Fruit fly (Drosophila melanogaster) whole organism, prepupa: ENCODE data around the gene fit.

Experiments
- CG10631 ChIP-seq: fragments of 200-800 bp; sonication (Bioruptor generic); optimal IDR thresholded peaks from 2 replicates; lab custom pipeline; 2016; ENCODE audit warnings: missing biosample characterization, missing genetic modification characterization
- CG10669 ChIP-seq: fragments of 200-800 bp; sonication (Bioruptor generic); optimal IDR thresholded peaks from 3 replicates; lab custom pipeline; 2018; ENCODE audit warnings: missing biosample characterization, mild to moderate bottlenecking, missing genetic modification characterization, moderate library complexity
- CG11294 ChIP-seq: fragments of 200-800 bp; sonication (Bioruptor generic); IDR thresholded peaks from 2 replicates; pipeline ENCODE4 v1.3.6; 2022; ENCODE audit warnings: missing biosample characterization, missing genetic modification characterization
- CG15336 ChIP-seq: fragments of 200-800 bp; sonication (Bioruptor generic); IDR thresholded peaks from 2 replicates; pipeline ENCODE4 v1.3.6; 2022; ENCODE audit warnings: missing biosample characterization, missing genetic modification characterization
- CG1621 ChIP-seq: fragments of 200-800 bp; sonication (Bioruptor generic); optimal IDR thresholded peaks from 3 replicates; lab custom pipeline; 2018; ENCODE audit warnings: missing biosample characterization, mild to moderate bottlenecking, missing genetic modification characterization
- CG16779 ChIP-seq: fragments of 200-800 bp; sonication (Bioruptor generic); optimal IDR thresholded peaks from 3 replicates; lab custom pipeline; 2017; ENCODE audit warnings: missing biosample characterization, mild to moderate bottlenecking, missing genetic modification characterization
- CG3032 ChIP-seq: fragments of 200-800 bp; optimal IDR thresholded peaks from 2 replicates; lab custom pipeline; 2019; ENCODE audit warnings: missing biosample characterization, mild to moderate bottlenecking, missing genetic modification characterization, moderate library complexity
- CG31627 ChIP-seq: fragments of 200-800 bp; sonication (Bioruptor generic); optimal IDR thresholded peaks from 3 replicates; lab custom pipeline; 2016; ENCODE audit warnings: missing biosample characterization, missing genetic modification characterization
- CG32006 ChIP-seq: fragments of 200-800 bp; sonication (Bioruptor generic); optimal IDR thresholded peaks from 3 replicates; lab custom pipeline; 2017; ENCODE audit warnings: missing biosample characterization, mild to moderate bottlenecking, missing genetic modification characterization
- CG34406 ChIP-seq: fragments of 200-800 bp; sonication (Bioruptor generic); optimal IDR thresholded peaks from 3 replicates; lab custom pipeline; 2016; ENCODE audit warnings: missing biosample characterization, missing genetic modification characterization
- CG3919 ChIP-seq: fragments of 200-800 bp; sonication (Bioruptor generic); optimal IDR thresholded peaks from 3 replicates; lab custom pipeline; 2016; ENCODE audit warnings: missing biosample characterization, missing genetic modification characterization
- CG4318 ChIP-seq: fragments of 200-800 bp; sonication (Bioruptor generic); optimal IDR thresholded peaks from 3 replicates; lab custom pipeline; 2017; ENCODE audit warnings: missing biosample characterization, mild to moderate bottlenecking, missing genetic modification characterization
- CG6163 ChIP-seq: fragments of 200-800 bp; sonication (Bioruptor generic); IDR thresholded peaks from 3 replicates; pipeline ENCODE4 v1.3.6; 2022; ENCODE audit warnings: missing biosample characterization, missing genetic modification characterization
- CG6276 ChIP-seq: fragments of 200-800 bp; sonication (Bioruptor generic); optimal IDR thresholded peaks from 2 replicates; lab custom pipeline; 2017; ENCODE audit warnings: missing biosample characterization, mild to moderate bottlenecking, missing genetic modification characterization
- CG6792 ChIP-seq: fragments of 200-800 bp; sonication (Bioruptor generic); optimal IDR thresholded peaks from 3 replicates; lab custom pipeline; 2016; ENCODE audit warnings: missing biosample characterization, missing genetic modification characterization
- CG6808 ChIP-seq: fragments of 200-800 bp; sonication (Bioruptor generic); optimal IDR thresholded peaks from 3 replicates; lab custom pipeline; 2017; ENCODE audit warnings: missing biosample characterization, missing genetic modification characterization, mild to moderate bottlenecking, moderate library complexity, missing genetic modification reagents
- CG6854 ChIP-seq: fragments of 200-800 bp; sonication (Bioruptor generic); optimal IDR thresholded peaks from 2 replicates; lab custom pipeline; 2017; ENCODE audit warnings: missing biosample characterization, mild to moderate bottlenecking, missing genetic modification characterization
- CG7368 ChIP-seq: fragments of 200-800 bp; sonication (Bioruptor generic); optimal IDR thresholded peaks from 3 replicates; lab custom pipeline; 2016; ENCODE audit warnings: missing biosample characterization, missing genetic modification characterization
- CG8119 ChIP-seq: fragments of 200-800 bp; sonication (Bioruptor generic); IDR thresholded peaks from 3 replicates; pipeline ENCODE4 v1.3.6; 2022; ENCODE audit warnings: missing biosample characterization, missing genetic modification characterization
- CG8319 ChIP-seq: fragments of 200-800 bp; sonication (Bioruptor generic); optimal IDR thresholded peaks from 3 replicates; lab custom pipeline; 2016; ENCODE audit warnings: missing biosample characterization, missing genetic modification characterization
- CG8632 ChIP-seq: fragments of 200-800 bp; sonication (Bioruptor generic); optimal IDR thresholded peaks from 3 replicates; lab custom pipeline; 2016; ENCODE audit warnings: missing biosample characterization, missing genetic modification characterization
- CG9139 ChIP-seq: fragments of 200-800 bp; sonication (Bioruptor generic); optimal IDR thresholded peaks from 3 replicates; lab custom pipeline; 2017; ENCODE audit warnings: missing biosample characterization, mild to moderate bottlenecking, missing genetic modification characterization
- Eip75B ChIP-seq: fragments of 200-800 bp; sonication (Bioruptor generic); optimal IDR thresholded peaks from 3 replicates; lab custom pipeline; 2016; ENCODE audit warnings: missing biosample characterization, missing genetic modification characterization
- Eip78C ChIP-seq: fragments of 200-800 bp; sonication (Bioruptor generic); peaks from one replicate; lab custom pipeline; 2016; ENCODE audit warnings: missing biosample characterization, missing genetic modification characterization
- Eip93F ChIP-seq: fragments of 200-800 bp; sonication (Bioruptor generic); optimal IDR thresholded peaks from 2 replicates; lab custom pipeline; 2016; ENCODE audit warnings: missing biosample characterization, mild to moderate bottlenecking, missing genetic modification characterization
- Ets21C ChIP-seq: fragments of 200-800 bp; sonication (Bioruptor generic); optimal IDR thresholded peaks from 3 replicates; lab custom pipeline; 2016; ENCODE audit warnings: missing biosample characterization, missing genetic modification characterization
- Ets96B ChIP-seq: fragments of 200-800 bp; optimal IDR thresholded peaks from 2 replicates; lab custom pipeline; 2019; ENCODE audit warnings: missing biosample characterization, mild to moderate bottlenecking, missing genetic modification characterization, moderate library complexity
- Gug ChIP-seq: fragments of 200-800 bp; sonication (Bioruptor generic); IDR thresholded peaks from 2 replicates; pipeline ENCODE4 v1.3.6; 2022; ENCODE audit warnings: missing biosample characterization, missing genetic modification characterization
- Hr4 ChIP-seq: fragments of 200-800 bp; sonication (Bioruptor generic); optimal IDR thresholded peaks from 3 replicates; lab custom pipeline; 2016; ENCODE audit warnings: missing biosample characterization, missing genetic modification characterization
- Lpt ChIP-seq: fragments of 200-800 bp; sonication (Bioruptor generic); optimal IDR thresholded peaks from 3 replicates; lab custom pipeline; 2016; ENCODE audit warnings: missing biosample characterization, missing genetic modification characterization
- Met ChIP-seq: fragments of 200-800 bp; sonication (Bioruptor generic); optimal IDR thresholded peaks from 3 replicates; lab custom pipeline; 2016; ENCODE audit warnings: missing biosample characterization, missing genetic modification characterization
- OdsH ChIP-seq: fragments of 200-800 bp; sonication (Bioruptor generic); optimal IDR thresholded peaks from 3 replicates; lab custom pipeline; 2016; ENCODE audit warnings: missing biosample characterization, missing genetic modification characterization
- Sox102F ChIP-seq: fragments of 200-800 bp; sonication (Bioruptor generic); optimal IDR thresholded peaks from 2 replicates; lab custom pipeline; 2016; ENCODE audit warnings: missing biosample characterization, mild to moderate bottlenecking, missing genetic modification characterization
- Sox14 ChIP-seq: fragments of 200-800 bp; sonication (Bioruptor generic); optimal IDR thresholded peaks from 3 replicates; lab custom pipeline; 2016; ENCODE audit warnings: missing biosample characterization, missing genetic modification characterization
- Sox15 ChIP-seq: fragments of 200-800 bp; sonication (Bioruptor generic); optimal IDR thresholded peaks from 3 replicates; lab custom pipeline; 2016; ENCODE audit warnings: missing biosample characterization, missing genetic modification characterization
- acj6 ChIP-seq: fragments of 200-800 bp; sonication (Bioruptor generic); optimal IDR thresholded peaks from 3 replicates; lab custom pipeline; 2016; ENCODE audit warnings: missing biosample characterization, missing genetic modification characterization
- cyc ChIP-seq: fragments of 200-800 bp; sonication (Bioruptor generic); optimal IDR thresholded peaks from 3 replicates; lab custom pipeline; 2016; ENCODE audit warnings: missing biosample characterization, missing genetic modification characterization
- dac ChIP-seq: fragments of 200-800 bp; sonication (Bioruptor generic); optimal IDR thresholded peaks from 2 replicates; lab custom pipeline; 2017; ENCODE audit warnings: missing biosample characterization, mild to moderate bottlenecking, missing genetic modification characterization
- dsx ChIP-seq: fragments of 200-800 bp; optimal IDR thresholded peaks from 3 replicates; lab custom pipeline; 2019; ENCODE audit warnings: missing biosample characterization, mild to moderate bottlenecking, missing genetic modification characterization, moderate library complexity; ENCODE audit not compliant: poor library complexity, severe bottlenecking
- eg ChIP-seq: fragments of 200-800 bp; sonication (Bioruptor generic); IDR thresholded peaks from 3 replicates; pipeline ENCODE4 v1.3.6; 2022; ENCODE audit warnings: missing biosample characterization, missing genetic modification characterization
- esn ChIP-seq: fragments of 200-800 bp; sonication (Bioruptor generic); optimal IDR thresholded peaks from 2 replicates; lab custom pipeline; 2016; ENCODE audit warnings: missing biosample characterization, mild to moderate bottlenecking, missing genetic modification characterization, moderate library complexity
- fd85E ChIP-seq: fragments of 200-800 bp; sonication (Bioruptor generic); optimal IDR thresholded peaks from 3 replicates; lab custom pipeline; 2016; ENCODE audit warnings: missing biosample characterization, missing genetic modification characterization
- lz ChIP-seq: fragments of 200-800 bp; sonication (Bioruptor generic); optimal IDR thresholded peaks from 3 replicates; lab custom pipeline; 2016; ENCODE audit warnings: missing biosample characterization, missing genetic modification characterization
- net ChIP-seq: fragments of 200-800 bp; sonication (Bioruptor generic); optimal IDR thresholded peaks from 3 replicates; lab custom pipeline; 2016; ENCODE audit warnings: missing biosample characterization, missing genetic modification characterization
- pdm3 ChIP-seq: fragments of 200-800 bp; sonication (Bioruptor generic); optimal IDR thresholded peaks from 3 replicates; lab custom pipeline; 2016; ENCODE audit warnings: missing biosample characterization, missing genetic modification characterization
- salr ChIP-seq, 2 experiments: fragments of 200-800 bp; sonication (Bioruptor generic); optimal IDR thresholded peaks; 3 replicates each; lab custom pipeline; 2016 to 2018; ENCODE audit warnings: missing biosample characterization in 2 of 2, missing genetic modification characterization in 2 of 2, mild to moderate bottlenecking in 1 of 2
- spab ChIP-seq: fragments of 200-800 bp; sonication (Bioruptor generic); optimal IDR thresholded peaks from 2 replicates; lab custom pipeline; 2017; ENCODE audit warnings: missing biosample characterization, mild to moderate bottlenecking, missing genetic modification characterization, missing genetic modification reagents
- ss ChIP-seq, 2 experiments: fragments of 200-800 bp; sonication (Bioruptor generic); optimal IDR thresholded peaks; 2 replicates in 1 of 2; 3 replicates in 1 of 2; lab custom pipeline; 2017 to 2018; ENCODE audit warnings: mild to moderate bottlenecking in 2 of 2, missing biosample characterization in 2 of 2, missing genetic modification characterization in 2 of 2, moderate library complexity in 1 of 2
- svp ChIP-seq: fragments of 200-800 bp; sonication (Bioruptor generic); peaks from one replicate; lab custom pipeline; 2016; ENCODE audit warnings: missing biosample characterization, missing genetic modification characterization
- topi ChIP-seq: fragments of 200-800 bp; sonication (Bioruptor generic); optimal IDR thresholded peaks from 3 replicates; lab custom pipeline; 2016; ENCODE audit warnings: missing biosample characterization, missing genetic modification characterization
- vri ChIP-seq: fragments of 200-800 bp; sonication (Bioruptor generic); optimal IDR thresholded peaks from 3 replicates; lab custom pipeline; 2016; ENCODE audit warnings: missing biosample characterization, mild to moderate bottlenecking, missing genetic modification characterization

fit gene

DNA sequence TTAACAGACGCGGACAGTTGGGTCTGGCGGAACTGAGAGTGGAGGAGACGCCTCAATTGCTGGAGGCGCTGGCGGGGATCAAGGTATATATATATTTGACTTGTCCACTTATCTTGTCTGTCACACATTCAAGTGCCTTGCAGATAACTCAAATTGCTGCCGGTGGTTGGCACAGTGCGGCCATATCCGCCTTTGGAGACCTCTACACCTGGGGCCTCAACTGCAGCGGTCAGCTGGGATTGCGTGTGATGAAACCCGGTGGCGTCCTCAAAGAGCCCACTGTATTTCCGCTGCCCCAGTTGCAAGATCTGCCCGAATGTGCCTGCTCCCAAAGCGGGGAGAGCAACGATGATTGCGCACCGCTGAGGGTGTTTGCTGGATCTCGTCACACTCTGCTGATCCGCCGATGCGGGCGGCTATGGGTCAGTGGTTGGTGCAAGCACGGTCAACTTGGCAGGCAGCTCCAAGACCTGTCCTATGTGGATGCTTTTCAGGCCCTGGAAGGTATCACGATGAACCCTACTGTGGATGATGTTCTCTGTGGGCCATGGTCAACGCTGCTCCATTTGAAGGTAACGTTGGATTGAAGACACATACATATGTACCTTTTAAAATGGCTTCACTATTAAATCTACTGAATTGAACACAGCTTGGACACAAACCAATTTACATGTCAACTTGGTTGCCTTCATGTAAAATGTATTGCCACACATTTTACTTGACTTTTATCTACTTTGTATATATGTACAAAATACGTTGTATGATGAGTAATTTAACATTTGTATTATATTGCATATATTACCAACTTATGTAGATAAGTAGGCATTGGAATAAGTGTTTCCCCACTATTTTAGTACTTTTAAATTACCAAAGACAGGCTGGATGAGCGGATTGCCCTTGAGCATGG lies 4.7 kb upstream of the fit start, which contains the start of gene CG43844:
TSS of gene CG43844 (plus strand) at position 844 of the 907 bp plus-strand sequence.
- TF ChIP-seq CG10669 = no peak
- no peak for TF ChIP-seq CG8319 (GFP tag; lab: Kevin White, UChicago)
- no peak for TF ChIP-seq CG6808 (GFP tag; lab: Kevin White, UChicago)
- 0 out of 3 replicates have a peak, but pooled peaks have one; percentile 9 for TF ChIP-seq CG6163 (GFP tag; lab: Robert Waterston, UW)
- TF ChIP-seq CG16779 (tag; lab: Kevin White, UChicago) = no peak
- no peak for TF ChIP-seq CG10631 (GFP tag; lab: Kevin White, UChicago)
- TF ChIP-seq Eip78C = peak; percentile 51
- no peak for TF ChIP-seq CG6792 (GFP tag; lab: Kevin White, UChicago)
- TF ChIP-seq Sox14 (GFP tag; lab: Kevin White, UChicago) = no peak
- peak; percentile 21 for TF ChIP-seq esn
- TF ChIP-seq vri (GFP tag; lab: Kevin White, UChicago) = peak; percentile 10
- no peak for TF ChIP-seq Eip75B (GFP tag; lab: Kevin White, UChicago)
- TF ChIP-seq CG6276 (GFP tag; lab: Kevin White, UChicago) = no peak
- no peak for TF ChIP-seq Sox15
- peak; percentile 0 for TF ChIP-seq OdsH
- peak; percentile 4 for TF ChIP-seq topi (GFP tag; lab: Kevin White, UChicago)
- TF ChIP-seq spab (GFP tag; lab: Kevin White, UChicago) = no peak
- TF ChIP-seq Lpt (GFP tag; lab: Kevin White, UChicago) = no peak
- TF ChIP-seq CG9139 (GFP tag; lab: Kevin White, UChicago) = no peak
- TF ChIP-seq svp (GFP tag; lab: Kevin White, UChicago) = peak; percentile 54
- TF ChIP-seq Gug (GFP tag; lab: Robert Waterston, UW) = no peak
- no peak for TF ChIP-seq eg (GFP tag; lab: Robert Waterston, UW)
- TF ChIP-seq CG32006 = no peak
- TF ChIP-seq CG34406 = peak; percentile 9
- no peak for TF ChIP-seq pdm3
- peak; percentile 83 for TF ChIP-seq dsx
- no peak for TF ChIP-seq CG3032 (tag; lab: Kevin White, UChicago)
- TF ChIP-seq CG3919 = no peak
- no peak for TF ChIP-seq ss (GFP tag; optimal IDR thresholded peaks at IDR 0.05; lab: Kevin White, UChicago)
- TF ChIP-seq dac (GFP tag; lab: Kevin White, UChicago) = no peak
- peak; percentile 23 for TF ChIP-seq Met
- no peak for TF ChIP-seq CG8119 (GFP tag; lab: Robert Waterston, UW)
- TF ChIP-seq CG31627 (GFP tag; lab: Kevin White, UChicago) = no peak
- TF ChIP-seq Ets21C (GFP tag; lab: Kevin White, UChicago) = no peak
- TF ChIP-seq CG8632 (GFP tag; lab: Kevin White, UChicago) = no peak
- no peak for TF ChIP-seq Sox102F (GFP tag; lab: Kevin White, UChicago)
- TF ChIP-seq net (GFP tag; lab: Kevin White, UChicago) = no peak
- TF ChIP-seq CG1621 = no peak
- no peak for TF ChIP-seq CG15336 (GFP tag; lab: Robert Waterston, UW)
- no peak for TF ChIP-seq CG6854 (GFP tag; lab: Kevin White, UChicago)
- no peak for TF ChIP-seq cyc (GFP tag; lab: Kevin White, UChicago)
- TF ChIP-seq Hr4 (GFP tag; lab: Kevin White, UChicago) = no peak
- TF ChIP-seq CG7368 (GFP tag; lab: Kevin White, UChicago) = peak; percentile 15
- TF ChIP-seq CG4318 = no peak
- TF ChIP-seq CG11294 (GFP tag; lab: Robert Waterston, UW) = no peak
- no peak for TF ChIP-seq fd85E
- TF ChIP-seq Eip93F (GFP tag; lab: Kevin White, UChicago) = no peak
- TF ChIP-seq lz (GFP tag; lab: Kevin White, UChicago) = no peak
- no peak for TF ChIP-seq Ets96B (tag; lab: Kevin White, UChicago)
- no peak for TF ChIP-seq salr (GFP tag; optimal IDR thresholded peaks at IDR 0.05; lab: Kevin White, UChicago)
- peak; percentile 23 for TF ChIP-seq acj6
